Fruit fly (Drosophila melanogaster): ENCODE results near the gene CG3386.
A peak's percentile ranks its signal among the peaks of the same experiment; 100 is the strongest.

Gene CG3386

DNA sequence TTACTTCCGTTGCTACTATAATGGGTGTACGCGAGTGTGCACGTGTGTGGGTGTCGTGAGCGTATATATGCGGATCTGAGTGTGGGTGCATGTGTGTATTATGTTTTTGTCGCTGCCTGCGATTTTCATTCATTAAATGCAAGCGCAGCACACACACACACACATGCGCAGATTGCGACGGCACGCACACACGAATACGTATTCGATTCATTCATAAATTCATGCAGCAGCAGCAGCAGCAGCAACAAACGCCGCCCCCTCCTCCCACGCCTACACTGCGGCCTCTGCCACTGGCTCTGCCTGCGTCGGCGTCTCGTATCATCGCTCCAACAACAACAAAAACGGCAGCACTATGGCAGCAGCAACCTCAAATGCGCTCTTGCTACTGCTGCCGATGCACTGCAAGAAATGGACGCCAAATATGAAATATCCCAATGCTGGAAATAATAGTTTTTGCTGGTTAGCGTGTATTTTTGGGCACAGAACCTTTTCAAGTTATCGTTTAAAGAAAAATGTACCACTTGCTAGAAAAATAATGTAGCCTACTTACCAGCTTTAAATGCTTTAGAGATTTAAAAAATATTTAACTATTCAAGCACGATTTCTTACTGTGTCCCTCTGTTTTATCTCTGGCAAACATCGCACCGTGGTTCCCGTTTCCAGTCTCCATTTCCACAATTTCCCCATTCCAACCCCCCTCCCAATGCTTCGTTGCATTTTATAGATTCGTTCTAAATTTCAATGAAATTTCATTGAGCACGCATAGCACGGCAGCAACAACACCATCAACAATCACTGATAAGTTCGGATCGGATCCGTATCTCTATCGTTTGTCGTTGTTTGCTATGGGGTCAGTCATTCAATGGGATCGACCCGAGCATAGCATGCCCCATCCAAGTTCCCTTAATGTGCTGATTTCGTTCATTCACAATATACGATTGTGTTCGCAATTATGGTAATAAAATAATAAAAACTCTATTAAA, 48.7 kb downstream of the CG3386 start (continued):
- TF ChIP-seq YL-1 (GFP tag; optimal IDR thresholded peaks at IDR 0.05) (peak; percentile 30), CG7357 (GFP tag; IDR thresholded peaks at IDR 0.05) (peak; percentile 71; the same call in 1 of the 3 replicates), fu2 (GFP tag; optimal IDR thresholded peaks at IDR 0.05) (peak; percentile 43), CG3407 (GFP tag; optimal IDR thresholded peaks at IDR 0.05) (peak; percentile 91), repo (GFP tag; optimal IDR thresholded peaks at IDR 0.05) (peak; percentile 73), Dek (tag; optimal IDR thresholded peaks at IDR 0.05) (peak; percentile 67), al (GFP tag; IDR thresholded peaks at IDR 0.05) (no peak), CG11456 (GFP tag; IDR thresholded peaks at IDR 0.05) (peak; percentile 79), gro (GFP tag; optimal IDR thresholded peaks at IDR 0.05) (no peak), CG15479 (GFP tag; optimal IDR thresholded peaks at IDR 0.05) (no peak), bcd (GFP tag; optimal IDR thresholded peaks at IDR 0.05) (peak; percentile 75), wdn (GFP tag; IDR thresholded peaks at IDR 0.05) (0 out of 2 replicates have a peak, but pooled peaks have one; percentile 5), Usf (GFP tag; optimal IDR thresholded peaks at IDR 0.05) (peak; percentile 56), CG4328 (GFP tag; optimal IDR thresholded peaks at IDR 0.05) (peak; percentile 59), dimm (GFP tag; IDR thresholded peaks at IDR 0.05) (peak; percentile 77), lmd (GFP tag; IDR thresholded peaks at IDR 0.05) (peak; percentile 86), NC2α (GFP tag; optimal IDR thresholded peaks at IDR 0.05) (peak; percentile 85), esg (GFP tag; conservative IDR thresholded peaks at IDR 0.05) (peak; percentile 86), CG14050 (GFP tag; IDR thresholded peaks at IDR 0.05) (peak; percentile 64; the same call in 2 of the 3 replicates), CG6854 (GFP tag; optimal IDR thresholded peaks at IDR 0.05) (no peak), Eip74EF (GFP tag; optimal IDR thresholded peaks at IDR 0.05) (peak in 1 of 2 experiments; percentile 81), CG8924 (tag; optimal IDR thresholded peaks at IDR 0.05) (peak; percentile 85), CG3281 (GFP tag; optimal IDR thresholded peaks at IDR 0.05) (peak; percentile 33), chif (GFP tag; optimal IDR thresholded peaks at IDR 0.05) (peak; percentile 87 to 94), fd96Cb (tag; optimal IDR thresholded peaks at IDR 0.05) (peak; percentile 88), H2.0 (GFP tag; IDR thresholded peaks at IDR 0.05) (peak; percentile 76), knrl (GFP tag; IDR thresholded peaks at IDR 0.05; ENCODE audit: partially characterized antibody) (0 out of 3 replicates have a peak, but pooled peaks have one; percentile 23), ftz-f1 (GFP tag; optimal IDR thresholded peaks at IDR 0.05) (no peak), ken (GFP tag; IDR thresholded peaks at IDR 0.05) (peak; percentile 94), slou (GFP tag; optimal IDR thresholded peaks at IDR 0.05) (peak; percentile 21), CG16813 (GFP tag; IDR thresholded peaks at IDR 0.05; ENCODE audit: partially characterized antibody) (0 out of 3 replicates have a peak, but pooled peaks have one; percentile 28), ssp (GFP tag; IDR thresholded peaks at IDR 0.05) (peak; percentile 76), CG14965 (GFP tag; optimal IDR thresholded peaks at IDR 0.05; ENCODE audit: borderline replicate concordance) (peak; percentile 49), CG1792 (GFP tag; optimal IDR thresholded peaks at IDR 0.05) (peak; percentile 75), Dfd (GFP tag; optimal IDR thresholded peaks at IDR 0.05) (peak in 1 of 2 experiments; percentile 2), unc-4 (GFP tag; IDR thresholded peaks at IDR 0.05; ENCODE audit: partially characterized antibody) (no peak), ash1 (GFP tag; optimal IDR thresholded peaks at IDR 0.05) (no peak), tap (tag; optimal IDR thresholded peaks at IDR 0.05) (peak; percentile 51), CG18764 (GFP tag; optimal IDR thresholded peaks at IDR 0.05) (peak; percentile 68), NFAT (GFP tag; IDR thresholded peaks at IDR 0.05) (0 out of 2 replicates have a peak, but pooled peaks have one; percentile 24), Abd-B (GFP tag; optimal IDR thresholded peaks at IDR 0.05) (peak; percentile 86), cato (GFP tag; optimal IDR thresholded peaks at IDR 0.05; ENCODE audit: borderline replicate concordance) (peak; percentile 85), inv (GFP tag; IDR thresholded peaks at IDR 0.05; ENCODE audit: partially characterized antibody) (no peak), CG11696 (GFP tag; IDR thresholded peaks at IDR 0.05) (peak; percentile 66), CG10979 (tag; optimal IDR thresholded peaks at IDR 0.05) (peak; percentile 93), CG3847 (GFP tag; IDR thresholded peaks at IDR 0.05) (peak; percentile 57; the same call in 1 of the 2 replicates), fd3F (GFP tag; optimal IDR thresholded peaks at IDR 0.05) (peak; percentile 12)
